Fruit fly (Drosophila melanogaster) Kc167 (cell line): Measurements from ENCODE around the gene CG42324.

Source experiments
- Myc ChIP-seq: fragments of >200 bp; optimal IDR thresholded peaks from 2 replicates; lab custom pipeline; 2017; ENCODE audit warnings: missing external identifiers
- Sin3A ChIP-seq: fragments of >200 bp; optimal IDR thresholded peaks from 2 replicates; lab custom pipeline; 2018; ENCODE audit warnings: missing external identifiers
- h ChIP-seq: fragments of >200 bp; optimal IDR thresholded peaks from 3 replicates; lab custom pipeline; 2018; ENCODE audit warnings: missing external identifiers
- insv ChIP-seq: fragments of >200 bp; optimal IDR thresholded peaks from 3 replicates; lab custom pipeline; 2018; ENCODE audit warnings: missing external identifiers
- psq ChIP-seq: fragments of >200 bp; optimal IDR thresholded peaks from 2 replicates; lab custom pipeline; 2017; ENCODE audit warnings: missing external identifiers
- ttk ChIP-seq: sonication (Bioruptor generic); optimal IDR thresholded peaks from 2 replicates; lab custom pipeline; 2017; ENCODE audit warnings: missing external identifiers

dm6 chr3L:3437664-3438368, 34.4 kb upstream of the CG42324 start:
- TF ChIP-seq insv (lab: Kevin White, UChicago) (no peak), ttk (lab: Kevin White, UChicago) (no peak), psq (lab: Kevin White, UChicago) (no peak), Sin3A (lab: Kevin White, UChicago) (no peak), Myc (lab: Kevin White, UChicago) (no peak), h (lab: Kevin White, UChicago) (no peak)
